Fruit fly (Drosophila melanogaster) whole organism, embryonic: Measurements from ENCODE around the gene CG12560.
A peak's percentile ranks its signal among the peaks of the same experiment; 100 is the strongest.

ENCODE experiments used
- Antp ChIP-seq: fragments of 200-800 bp; sonication (Bioruptor generic); optimal IDR thresholded peaks from 3 replicates; lab custom pipeline; 2016; ENCODE audit warnings: missing biosample characterization, missing genetic modification characterization
- Blimp-1 ChIP-seq: fragments of 200-800 bp; sonication (Bioruptor generic); optimal IDR thresholded peaks from 3 replicates; lab custom pipeline; 2018; ENCODE audit warnings: missing biosample characterization, missing genetic modification characterization, mild to moderate bottlenecking, moderate library complexity, missing genetic modification reagents
- Bteb2 ChIP-seq: fragments of 200-800 bp; sonication (Bioruptor generic); optimal IDR thresholded peaks from 2 replicates; lab custom pipeline; 2016; ENCODE audit warnings: missing biosample characterization, missing genetic modification characterization
- CG10267 ChIP-seq: fragments of 200-800 bp; sonication (Bioruptor generic); optimal IDR thresholded peaks from 2 replicates; lab custom pipeline; 2018; ENCODE audit warnings: missing biosample characterization, mild to moderate bottlenecking, missing genetic modification characterization, moderate library complexity
- CG10321 ChIP-seq: fragments of 200-800 bp; sonication (Bioruptor generic); IDR thresholded peaks from 2 replicates; pipeline ENCODE4 v1.3.6; 2022; ENCODE audit warnings: missing biosample characterization, missing genetic modification characterization
- CG11560 ChIP-seq: fragments of 200-800 bp; sonication (Bioruptor generic); IDR thresholded peaks from 3 replicates; pipeline ENCODE4 v1.3.6; 2022; ENCODE audit warnings: missing biosample characterization, missing genetic modification characterization
- CG12299 ChIP-seq: fragments of 200-800 bp; sonication (Bioruptor generic); optimal IDR thresholded peaks from 2 replicates; lab custom pipeline; 2018; ENCODE audit warnings: missing biosample characterization, mild to moderate bottlenecking, missing genetic modification characterization
- CG12942 ChIP-seq: fragments of 200-800 bp; sonication (Bioruptor generic); optimal IDR thresholded peaks from 3 replicates; lab custom pipeline; 2016; ENCODE audit warnings: missing biosample characterization, missing genetic modification characterization
- CG14441 ChIP-seq: fragments of 200-800 bp; sonication (Bioruptor generic); IDR thresholded peaks from 2 replicates; pipeline ENCODE4 v1.3.6; 2022; ENCODE audit warnings: missing biosample characterization, missing genetic modification characterization
- CG15696 ChIP-seq: fragments of 200-800 bp; sonication (Bioruptor generic); optimal IDR thresholded peaks from 2 replicates; lab custom pipeline; 2019; ENCODE audit warnings: missing biosample characterization, mild to moderate bottlenecking, missing genetic modification characterization, moderate library complexity
- CG16779 ChIP-seq: fragments of 200-800 bp; sonication (Bioruptor generic); IDR thresholded peaks from 2 replicates; pipeline ENCODE4 v1.3.6; 2022; ENCODE audit warnings: missing biosample characterization, missing genetic modification characterization
- CG18599 ChIP-seq: fragments of 200-800 bp; sonication (Bioruptor generic); optimal IDR thresholded peaks from 3 replicates; lab custom pipeline; 2017; ENCODE audit warnings: missing biosample characterization, missing genetic modification characterization, mild to moderate bottlenecking, moderate library complexity, missing genetic modification reagents
- CG2116 ChIP-seq: fragments of 200-800 bp; sonication (Bioruptor generic); optimal IDR thresholded peaks from 3 replicates; lab custom pipeline; 2018; ENCODE audit warnings: missing biosample characterization, mild to moderate bottlenecking, missing genetic modification characterization
- CG34224 ChIP-seq: fragments of 200-800 bp; sonication (Bioruptor generic); IDR thresholded peaks from 3 replicates; pipeline ENCODE4 v1.3.6; 2022; ENCODE audit warnings: missing biosample characterization, missing genetic modification characterization; ENCODE audit not compliant: partially characterized antibody
- CG3847 ChIP-seq: fragments of 200-800 bp; sonication (Bioruptor generic); IDR thresholded peaks from 2 replicates; pipeline ENCODE4 v1.3.6; 2022; ENCODE audit warnings: missing biosample characterization, missing genetic modification characterization
- CG4707 ChIP-seq: fragments of 200-800 bp; sonication (Bioruptor generic); optimal IDR thresholded peaks from 2 replicates; lab custom pipeline; 2018; ENCODE audit warnings: missing biosample characterization, mild to moderate bottlenecking, missing genetic modification characterization, moderate library complexity
- CG7928 ChIP-seq: fragments of 200-800 bp; sonication (Bioruptor generic); optimal IDR thresholded peaks from 2 replicates; lab custom pipeline; 2017; ENCODE audit warnings: missing biosample characterization, mild to moderate bottlenecking, missing genetic modification characterization
- CrebB ChIP-seq: fragments of 200-800 bp; sonication (Bioruptor generic); optimal IDR thresholded peaks from 3 replicates; lab custom pipeline; 2018; ENCODE audit warnings: missing biosample characterization, mild to moderate bottlenecking, missing genetic modification characterization
- Drgx ChIP-seq: fragments of 200-800 bp; sonication (Bioruptor generic); IDR thresholded peaks from 2 replicates; pipeline ENCODE4 v1.3.6; 2022; ENCODE audit warnings: missing biosample characterization, missing genetic modification characterization
- H15 ChIP-seq: fragments of 200-800 bp; sonication (Bioruptor generic); IDR thresholded peaks from 3 replicates; pipeline ENCODE4 v1.3.6; 2022; ENCODE audit warnings: missing biosample characterization, missing genetic modification characterization
- Hr39 ChIP-seq: fragments of >200 bp; optimal IDR thresholded peaks from 2 replicates; lab custom pipeline; 2017
- Hsf ChIP-seq: fragments of 200-800 bp; sonication (Bioruptor generic); optimal IDR thresholded peaks from 3 replicates; lab custom pipeline; 2016; ENCODE audit warnings: missing biosample characterization, missing genetic modification characterization
- Jarid2 ChIP-seq: fragments of 200-800 bp; sonication (Bioruptor generic); optimal IDR thresholded peaks from 3 replicates; lab custom pipeline; 2017; ENCODE audit warnings: mild to moderate bottlenecking, missing biosample characterization, missing genetic modification reagents, missing genetic modification characterization
- Oli ChIP-seq: fragments of 200-800 bp; sonication (Bioruptor generic); optimal IDR thresholded peaks from 2 replicates; lab custom pipeline; 2018; ENCODE audit warnings: missing biosample characterization, mild to moderate bottlenecking, missing genetic modification characterization, moderate library complexity
- Opbp ChIP-seq: fragments of 200-800 bp; sonication (Bioruptor generic); IDR thresholded peaks from 3 replicates; pipeline ENCODE4 v1.3.6; 2022; ENCODE audit warnings: missing biosample characterization, missing genetic modification characterization; ENCODE audit not compliant: partially characterized antibody
- Six4 ChIP-seq: fragments of 200-800 bp; sonication (Bioruptor generic); optimal IDR thresholded peaks from 2 replicates; lab custom pipeline; 2016; ENCODE audit warnings: missing biosample characterization, missing genetic modification characterization
- Sox100B ChIP-seq: fragments of 200-800 bp; sonication (Bioruptor generic); optimal IDR thresholded peaks from 3 replicates; lab custom pipeline; 2018; ENCODE audit warnings: missing biosample characterization, mild to moderate bottlenecking, missing genetic modification characterization
- ab ChIP-seq: fragments of 200-800 bp; sonication (Bioruptor generic); optimal IDR thresholded peaks from 2 replicates; lab custom pipeline; 2016; ENCODE audit warnings: missing biosample characterization, missing genetic modification characterization
- abd-A ChIP-seq: fragments of 200-800 bp; sonication (Bioruptor generic); optimal IDR thresholded peaks from 3 replicates; lab custom pipeline; 2019; ENCODE audit warnings: missing biosample characterization, mild to moderate bottlenecking, missing genetic modification characterization, moderate library complexity
- ac ChIP-seq: fragments of 200-800 bp; sonication (Bioruptor generic); optimal IDR thresholded peaks from 3 replicates; lab custom pipeline; 2017; ENCODE audit warnings: missing biosample characterization, mild to moderate bottlenecking, missing genetic modification characterization
- aop ChIP-seq: fragments of 200-800 bp; sonication (Bioruptor generic); IDR thresholded peaks from 2 replicates; pipeline ENCODE4 v1.3.6; 2022; ENCODE audit warnings: missing biosample characterization, missing genetic modification characterization
- az2 ChIP-seq: fragments of 200-800 bp; sonication (Bioruptor generic); optimal IDR thresholded peaks from 3 replicates; lab custom pipeline; 2016; ENCODE audit warnings: missing biosample characterization, missing genetic modification characterization
- chn ChIP-seq: fragments of 200-800 bp; sonication (Bioruptor generic); optimal IDR thresholded peaks from 2 replicates; lab custom pipeline; 2016; ENCODE audit warnings: missing biosample characterization, missing genetic modification characterization
- croc ChIP-seq: fragments of 200-800 bp; sonication (Bioruptor generic); conservative IDR thresholded peaks from 3 replicates; pipeline ENCODE4 v1.3.6; 2022; ENCODE audit warnings: missing biosample characterization, missing genetic modification characterization
- dysf ChIP-seq: fragments of 200-800 bp; sonication (Bioruptor generic); IDR thresholded peaks from 3 replicates; pipeline ENCODE4 v1.3.6; 2022; ENCODE audit warnings: missing biosample characterization, missing genetic modification characterization
- fru ChIP-seq: fragments of >200 bp; optimal IDR thresholded peaks from 2 replicates; lab custom pipeline; 2017
- kah ChIP-seq: fragments of 200-800 bp; sonication (Bioruptor generic); optimal IDR thresholded peaks from 2 replicates; lab custom pipeline; 2018; ENCODE audit warnings: missing biosample characterization, mild to moderate bottlenecking, missing genetic modification characterization
- kay ChIP-seq: fragments of 200-800 bp; sonication (Bioruptor generic); optimal IDR thresholded peaks from 2 replicates; lab custom pipeline; 2016; ENCODE audit warnings: missing biosample characterization, missing genetic modification characterization
- klu ChIP-seq: fragments of 200-800 bp; sonication (Bioruptor generic); IDR thresholded peaks from 2 replicates; pipeline ENCODE4 v1.3.6; 2022; ENCODE audit warnings: missing biosample characterization, missing genetic modification characterization
- knrl ChIP-seq: fragments of 200-800 bp; sonication (Bioruptor generic); IDR thresholded peaks from 3 replicates; pipeline ENCODE4 v1.3.6; 2022; ENCODE audit warnings: missing biosample characterization, missing genetic modification characterization; ENCODE audit not compliant: partially characterized antibody
- mirr ChIP-seq: fragments of 200-800 bp; sonication (Bioruptor generic); optimal IDR thresholded peaks from 3 replicates; lab custom pipeline; 2018; ENCODE audit warnings: missing biosample characterization, mild to moderate bottlenecking, missing genetic modification characterization
- nmo ChIP-seq: fragments of 200-800 bp; sonication (Bioruptor generic); optimal IDR thresholded peaks from 2 replicates; lab custom pipeline; 2018; ENCODE audit warnings: missing biosample characterization, mild to moderate bottlenecking, missing genetic modification characterization, moderate library complexity
- odd ChIP-seq: fragments of 200-800 bp; sonication (Bioruptor generic); optimal IDR thresholded peaks from 2 replicates; lab custom pipeline; 2017; ENCODE audit warnings: missing biosample characterization, mild to moderate bottlenecking, missing genetic modification characterization
- pnt ChIP-seq: fragments of 200-800 bp; sonication (Bioruptor generic); optimal IDR thresholded peaks from 3 replicates; lab custom pipeline; 2016; ENCODE audit warnings: missing biosample characterization, missing genetic modification characterization
- pzg ChIP-seq: fragments of 200-800 bp; sonication (Bioruptor generic); optimal IDR thresholded peaks from 3 replicates; lab custom pipeline; 2018; ENCODE audit warnings: missing biosample characterization, mild to moderate bottlenecking, missing genetic modification characterization, moderate library complexity
- ro ChIP-seq: fragments of 200-800 bp; sonication (Bioruptor generic); IDR thresholded peaks from 2 replicates; pipeline ENCODE4 v1.3.6; 2022; ENCODE audit warnings: missing biosample characterization, missing genetic modification characterization
- sisA ChIP-seq: fragments of 200-800 bp; sonication (Bioruptor generic); IDR thresholded peaks from 2 replicates; pipeline ENCODE4 v1.3.6; 2022; ENCODE audit warnings: missing biosample characterization, missing genetic modification characterization
- slp2 ChIP-seq: fragments of 200-800 bp; sonication (Bioruptor generic); optimal IDR thresholded peaks from 2 replicates; lab custom pipeline; 2016; ENCODE audit warnings: missing biosample characterization, missing genetic modification characterization
- sob ChIP-seq: fragments of 200-800 bp; sonication (Bioruptor generic); IDR thresholded peaks from 2 replicates; pipeline ENCODE4 v1.3.6; 2022; ENCODE audit warnings: missing biosample characterization, missing genetic modification characterization
- trem ChIP-seq: fragments of 200-800 bp; optimal IDR thresholded peaks from 3 replicates; lab custom pipeline; 2019; ENCODE audit warnings: missing biosample characterization, mild to moderate bottlenecking, missing genetic modification characterization, moderate library complexity
- usp ChIP-seq: fragments of >200 bp; optimal IDR thresholded peaks from 2 replicates; lab custom pipeline; 2017; ENCODE audit warnings: missing biosample characterization, missing genetic modification characterization
- z ChIP-seq: fragments of 200-800 bp; sonication (Bioruptor generic); IDR thresholded peaks from 3 replicates; pipeline ENCODE4 v1.3.6; 2022; ENCODE audit warnings: missing biosample characterization, missing genetic modification characterization

The CG12560 gene

dm6 chr2L:7993062-7993685, 16.1 kb downstream of the CG12560 start (continued):
- no peak for TF ChIP-seq odd
- no peak for TF ChIP-seq CG4707 (GFP tag; lab: Kevin White, UChicago)
- TF ChIP-seq CG11560 (tag; lab: Robert Waterston, UW) = no peak
- no peak for TF ChIP-seq klu (GFP tag; lab: Robert Waterston, UW)
- no peak for TF ChIP-seq sisA (GFP tag; lab: Robert Waterston, UW)
- TF ChIP-seq kay = no peak
- no peak for TF ChIP-seq CG12942 (GFP tag; lab: Kevin White, UChicago)
- no peak for TF ChIP-seq z (GFP tag; lab: Robert Waterston, UW)
- TF ChIP-seq Jarid2 (GFP tag; lab: Kevin White, UChicago) = no peak
- TF ChIP-seq CG2116 (GFP tag; lab: Kevin White, UChicago) = no peak
- no peak for TF ChIP-seq nmo
- TF ChIP-seq fru (lab: Kevin White, UChicago) = no peak
- no peak for TF ChIP-seq ro (GFP tag; lab: Robert Waterston, UW)
- TF ChIP-seq CG10267 = no peak
- TF ChIP-seq Six4 (GFP tag; lab: Kevin White, UChicago) = no peak
- 0 out of 2 replicates have a peak, but pooled peaks have one; percentile 35 for TF ChIP-seq CG14441 (GFP tag; lab: Robert Waterston, UW)
- TF ChIP-seq Opbp = no peak
- peak; percentile 87 for TF ChIP-seq kah (GFP tag; lab: Kevin White, UChicago)
- TF ChIP-seq aop = no peak
- TF ChIP-seq slp2 (GFP tag; lab: Kevin White, UChicago) = no peak
- peak; percentile 16; the same call in 1 of the 2 replicates for TF ChIP-seq Drgx (GFP tag; lab: Robert Waterston, UW)
- no peak for TF ChIP-seq CG3847
- no peak for TF ChIP-seq CG16779 (GFP tag; lab: Robert Waterston, UW)
- TF ChIP-seq Hsf (GFP tag; lab: Kevin White, UChicago) = no peak
- no peak for TF ChIP-seq chn (GFP tag; lab: Kevin White, UChicago)
- no peak for TF ChIP-seq Bteb2
- TF ChIP-seq Oli = no peak
- peak; percentile 19 for TF ChIP-seq mirr (GFP tag; lab: Kevin White, UChicago)
- TF ChIP-seq CG18599 (GFP tag; lab: Kevin White, UChicago) = no peak
- TF ChIP-seq Blimp-1 (GFP tag; lab: Kevin White, UChicago) = no peak
- TF ChIP-seq CG7928 = no peak
- TF ChIP-seq pzg (GFP tag; lab: Kevin White, UChicago) = no peak
- no peak for TF ChIP-seq CG34224 (GFP tag; lab: Robert Waterston, UW)
- no peak for TF ChIP-seq Antp (GFP tag; lab: Kevin White, UChicago)
- TF ChIP-seq ac (GFP tag; lab: Kevin White, UChicago) = no peak
- no peak for TF ChIP-seq CG10321 (GFP tag; lab: Robert Waterston, UW)
- TF ChIP-seq az2 (GFP tag; lab: Kevin White, UChicago) = no peak
- no peak for TF ChIP-seq CG15696 (tag; lab: Kevin White, UChicago)
- TF ChIP-seq dysf (GFP tag; lab: Robert Waterston, UW) = no peak
- no peak for TF ChIP-seq Hr39 (lab: Kevin White, UChicago)
- no peak for TF ChIP-seq croc
- TF ChIP-seq usp (GFP tag; lab: Kevin White, UChicago) = no peak
- TF ChIP-seq CG12299 (tag; lab: Kevin White, UChicago) = no peak
- no peak for TF ChIP-seq pnt (GFP tag; lab: Kevin White, UChicago)
- TF ChIP-seq H15 = no peak
- TF ChIP-seq ab (GFP tag; lab: Kevin White, UChicago) = no peak
- TF ChIP-seq Sox100B = no peak
- TF ChIP-seq abd-A (tag; lab: Kevin White, UChicago) = peak; percentile 48
- no peak for TF ChIP-seq sob (GFP tag; lab: Robert Waterston, UW)
- no peak for TF ChIP-seq knrl (GFP tag; lab: Robert Waterston, UW)
- TF ChIP-seq CrebB (tag; lab: Kevin White, UChicago) = no peak
- TF ChIP-seq trem = no peak
